Worm (Caenorhabditis elegans) whole organism, early embryonic: ENCODE data around the gene str-231.

Experiments
- B0310.2 ChIP-seq: sonication (generic microtip); optimal IDR thresholded peaks from 2 replicates; lab custom pipeline; 2016; ENCODE audit warnings: mild to moderate bottlenecking, missing genetic modification characterization, missing compliant biosample characterization
- F13C5.2 ChIP-seq: sonication (generic microtip); optimal IDR thresholded peaks from 2 replicates; lab custom pipeline; 2017; ENCODE audit warnings: mild to moderate bottlenecking, missing genetic modification characterization, inconsistent platforms, missing compliant biosample characterization
- aly-1 ChIP-seq: sonication (generic microtip); optimal IDR thresholded peaks from 2 replicates; lab custom pipeline; 2016; ENCODE audit warnings: missing genetic modification characterization, missing compliant biosample characterization
- ama-1 ChIP-seq: fragments of 150-350 bp; optimal IDR thresholded peaks from 2 replicates; lab custom pipeline; 2014
- ceh-13 ChIP-seq: fragments of 200-800 bp; sonication (Bioruptor generic); optimal IDR thresholded peaks from 2 replicates; lab custom pipeline; 2018; ENCODE audit warnings: mild to moderate bottlenecking, missing genetic modification characterization, missing compliant biosample characterization
- flt-1 ChIP-seq: fragments of 200-800 bp; sonication (Bioruptor generic); IDR thresholded peaks from 2 replicates; pipeline ENCODE4 v1.3.6; 2022; ENCODE audit warnings: missing genetic modification characterization, missing compliant biosample characterization
- hnd-1 ChIP-seq: sonication (generic microtip); optimal IDR thresholded peaks from 2 replicates; lab custom pipeline; 2016; ENCODE audit warnings: missing genetic modification characterization, missing compliant biosample characterization
- pes-1 ChIP-seq: fragments of 200-800 bp; sonication (Bioruptor generic); IDR thresholded peaks from 2 replicates; pipeline ENCODE4 v1.3.6; 2022; ENCODE audit warnings: missing genetic modification reagents, missing genetic modification characterization, missing compliant biosample characterization
- tbx-37 ChIP-seq: fragments of 200-800 bp; sonication (Bioruptor generic); conservative IDR thresholded peaks from 2 replicates; pipeline ENCODE4 v1.3.6; 2022; ENCODE audit warnings: missing genetic modification reagents, missing genetic modification characterization, missing compliant biosample characterization
- tra-4 ChIP-seq: sonication (generic microtip); optimal IDR thresholded peaks from 2 replicates; lab custom pipeline; 2017; ENCODE audit warnings: missing genetic modification characterization, missing compliant biosample characterization

The str-231 gene

ce11 chrV:15957098-15957497, 50.3 kb downstream of the str-231 start, which contains the start of gene F36G9.3:
TSS of gene F36G9.3 (plus strand) at chrV:15957398.
- no peak for TF ChIP-seq pes-1 (GFP tag; lab: Robert Waterston, UW)
- TF ChIP-seq aly-1 = no peak
- TF ChIP-seq hnd-1 (tag; lab: Kevin White, UChicago) = no peak
- TF ChIP-seq B0310.2 (tag; lab: Kevin White, UChicago) = no peak
- no peak for TF ChIP-seq ceh-13 (GFP tag; lab: Kevin White, UChicago)
- no peak for TF ChIP-seq F13C5.2 (tag; lab: Kevin White, UChicago)
- no peak for TF ChIP-seq tra-4 (tag; lab: Kevin White, UChicago)
- TF ChIP-seq flt-1 (GFP tag; lab: Robert Waterston, UW) = no peak
- no peak for TF ChIP-seq tbx-37 (GFP tag; lab: Robert Waterston, UW)
- TF ChIP-seq ama-1 (lab: Kevin White, UChicago) = no peak
